Worm (Caenorhabditis elegans): ENCODE results near the gene affl-2.

- TF ChIP-seq mep-1 (tag; optimal IDR thresholded peaks at IDR 0.05) (no peak), snpc-4 (tag; optimal IDR thresholded peaks at IDR 0.05) (no peak), nhr-11 (tag; optimal IDR thresholded peaks at IDR 0.05) (no peak), efl-3 (GFP tag; optimal IDR thresholded peaks at IDR 0.05) (no peak), sup-37 (GFP tag; optimal IDR thresholded peaks at IDR 0.05) (no peak), ceh-82 (tag; optimal IDR thresholded peaks at IDR 0.05) (no peak), elt-3 (tag; optimal IDR thresholded peaks at IDR 0.05) (no peak), lin-39 (tag; optimal IDR thresholded peaks at IDR 0.05) (no peak)
These were observed 12.2 kb downstream of the affl-2 start for ce11 chrIII:446860-447259.
